Fruit fly (Drosophila melanogaster): ENCODE results near the gene CG13919.

CG13919 gene

dm6 chr3L:1683091-1683490 is 37.8 kb downstream of the CG13919 start (continued):
- TF ChIP-seq CG18599 (GFP tag; optimal IDR thresholded peaks at IDR 0.05) = peak; percentile 11
- no peak for TF ChIP-seq CG15269 (tag; optimal IDR thresholded peaks at IDR 0.05)
- peak; percentile 46 for TF ChIP-seq sisA (GFP tag; IDR thresholded peaks at IDR 0.05)
- TF ChIP-seq CG14710 (tag; optimal IDR thresholded peaks at IDR 0.05) = no peak
- peak; percentile 41 for TF ChIP-seq nom (GFP tag; optimal IDR thresholded peaks at IDR 0.05)
- no peak for TF ChIP-seq CG9215 (GFP tag; IDR thresholded peaks at IDR 0.05)
- TF ChIP-seq danr (GFP tag; IDR thresholded peaks at IDR 0.05) = no peak
- no peak for TF ChIP-seq hkb (optimal IDR thresholded peaks at IDR 0.05)
- TF ChIP-seq hkb (GFP tag; IDR thresholded peaks at IDR 0.05) = 0 out of 2 replicates have a peak, but pooled peaks have one; percentile 22
- TF ChIP-seq Sry-β (GFP tag; optimal IDR thresholded peaks at IDR 0.05) = no peak
- TF ChIP-seq CG3847 (GFP tag; IDR thresholded peaks at IDR 0.05) = no peak

dm6 chr3L:1688161-1688560 is 42.9 kb downstream of the CG13919 start:
- no peak for TF ChIP-seq psq (GFP tag; optimal IDR thresholded peaks at IDR 0.05)
- peak; percentile 66 for TF ChIP-seq D19A (tag; optimal IDR thresholded peaks at IDR 0.05)
- TF ChIP-seq prd (optimal IDR thresholded peaks at IDR 0.05) = no peak
- TF ChIP-seq prd (GFP tag; IDR thresholded peaks at IDR 0.05) = no peak

dm6 chr3L:1688569-1688968 is 43.3 kb downstream of the CG13919 start:
- peak; percentile 54 for TF ChIP-seq CG13894 (tag; optimal IDR thresholded peaks at IDR 0.05)
- peak; percentile 41; the same call in 1 of the 2 replicates for TF ChIP-seq rib (GFP tag; IDR thresholded peaks at IDR 0.05)
- peak; percentile 97 for TF ChIP-seq CG11504 (tag; optimal IDR thresholded peaks at IDR 0.05)
- TF ChIP-seq ci (GFP tag; IDR thresholded peaks at IDR 0.05) = 0 out of 3 replicates have a peak, but pooled peaks have one; percentile 34
- TF ChIP-seq ro (GFP tag; IDR thresholded peaks at IDR 0.05) = no peak
- TF ChIP-seq zfh1 (GFP tag; IDR thresholded peaks at IDR 0.05) = 0 out of 3 replicates have a peak, but pooled peaks have one; percentile 23
- TF ChIP-seq slbo (GFP tag; IDR thresholded peaks at IDR 0.05) = 0 out of 2 replicates have a peak, but pooled peaks have one; percentile 14
- TF ChIP-seq Antp (GFP tag; optimal IDR thresholded peaks at IDR 0.05) = no peak
- TF ChIP-seq Deaf1 (tag; optimal IDR thresholded peaks at IDR 0.05) = peak; percentile 92

dm6 chr3L:1690727-1691413 is 45.6 kb downstream of the CG13919 start:
- no peak for TF ChIP-seq lbe (GFP tag; optimal IDR thresholded peaks at IDR 0.05)
- TF ChIP-seq ham (GFP tag; IDR thresholded peaks at IDR 0.05) = no peak
- no peak for TF ChIP-seq Atf3 (GFP tag; optimal IDR thresholded peaks at IDR 0.05)
- no peak for TF ChIP-seq trem (tag; optimal IDR thresholded peaks at IDR 0.05)
- TF ChIP-seq C15 (GFP tag; IDR thresholded peaks at IDR 0.05) = no peak
- TF ChIP-seq CG16863 (GFP tag; optimal IDR thresholded peaks at IDR 0.05) = peak; percentile 5
- TF ChIP-seq CoRest (tag; optimal IDR thresholded peaks at IDR 0.05) = peak; percentile 21
- TF ChIP-seq Antp (GFP tag; optimal IDR thresholded peaks at IDR 0.05) = peak; percentile 40
- no peak for TF ChIP-seq sens-2 (GFP tag; IDR thresholded peaks at IDR 0.05)
- peak; percentile 40 for TF ChIP-seq nmo (GFP tag; optimal IDR thresholded peaks at IDR 0.05)
- TF ChIP-seq btn (GFP tag; optimal IDR thresholded peaks at IDR 0.05) = no peak
- TF ChIP-seq CG12219 (GFP tag; optimal IDR thresholded peaks at IDR 0.05) = peak; percentile 7
- no peak for TF ChIP-seq CG13287 (GFP tag; IDR thresholded peaks at IDR 0.05; ENCODE audit: partially characterized antibody)
- TF ChIP-seq Ravus (GFP tag; IDR thresholded peaks at IDR 0.05) = no peak
- no peak for TF ChIP-seq CG3065 (GFP tag; optimal IDR thresholded peaks at IDR 0.05)
- TF ChIP-seq Ptx1 (GFP tag; IDR thresholded peaks at IDR 0.05) = peak; percentile 29
- no peak for TF ChIP-seq CG15514 (GFP tag; optimal IDR thresholded peaks at IDR 0.05)
- TF ChIP-seq chinmo (GFP tag; IDR thresholded peaks at IDR 0.05; ENCODE audit: partially characterized antibody) = no peak
- no peak for TF ChIP-seq CG11456 (GFP tag; IDR thresholded peaks at IDR 0.05)
- TF ChIP-seq ac (GFP tag; optimal IDR thresholded peaks at IDR 0.05) = no peak
- TF ChIP-seq HHEX (GFP tag; optimal IDR thresholded peaks at IDR 0.05) = peak; percentile 52
- no peak for TF ChIP-seq Atf6 (GFP tag; IDR thresholded peaks at IDR 0.05)
- TF ChIP-seq CG7963 (GFP tag; IDR thresholded peaks at IDR 0.05; ENCODE audit: partially characterized antibody) = no peak
- TF ChIP-seq sisA (GFP tag; IDR thresholded peaks at IDR 0.05) = peak; percentile 71
